Worm (Caenorhabditis elegans) whole organism, late embryonic: Measurements from ENCODE around the gene Y57G7A.11.

Source experiments
- C38D4.7 ChIP-seq: fragments of 200-800 bp; sonication (Bioruptor generic); optimal IDR thresholded peaks from 2 replicates; lab custom pipeline; 2018; ENCODE audit warnings: mild to moderate bottlenecking, missing genetic modification characterization, moderate library complexity, missing compliant biosample characterization
- T23F11.4 ChIP-seq: fragments of 200-800 bp; sonication (Bioruptor generic); optimal IDR thresholded peaks from 2 replicates; lab custom pipeline; 2018; ENCODE audit warnings: mild to moderate bottlenecking, missing genetic modification characterization, missing compliant biosample characterization
- ama-1 ChIP-seq: fragments of 150-350 bp; optimal IDR thresholded peaks from 2 replicates; lab custom pipeline; 2014
- ceh-18 ChIP-seq: sonication (generic microtip); optimal IDR thresholded peaks from 2 replicates; lab custom pipeline; 2016; ENCODE audit warnings: missing genetic modification characterization, missing compliant biosample characterization
- ceh-22 ChIP-seq: sonication (generic microtip); optimal IDR thresholded peaks from 2 replicates; lab custom pipeline; 2017; ENCODE audit warnings: missing biosample characterization, missing genetic modification characterization
- ceh-45 ChIP-seq: fragments of 200-800 bp; sonication (Bioruptor generic); IDR thresholded peaks from 2 replicates; pipeline ENCODE4 v1.3.6; 2022; ENCODE audit warnings: missing genetic modification reagents, missing genetic modification characterization, missing compliant biosample characterization
- dmd-4 ChIP-seq: sonication (generic microtip); optimal IDR thresholded peaks from 2 replicates; lab custom pipeline; 2016; ENCODE audit warnings: borderline replicate concordance, missing genetic modification characterization, missing compliant biosample characterization
- pha-2 ChIP-seq: sonication (generic microtip); optimal IDR thresholded peaks from 2 replicates; lab custom pipeline; 2017; ENCODE audit warnings: mild to moderate bottlenecking, missing genetic modification characterization, missing compliant biosample characterization
- pqm-1 ChIP-seq: sonication (generic microtip); optimal IDR thresholded peaks from 2 replicates; lab custom pipeline; 2016; ENCODE audit warnings: missing genetic modification characterization, missing compliant biosample characterization
- rnt-1 ChIP-seq: sonication (generic microtip); optimal IDR thresholded peaks from 2 replicates; lab custom pipeline; 2016; ENCODE audit warnings: missing genetic modification characterization, missing compliant biosample characterization
- sox-4 ChIP-seq: sonication (generic microtip); optimal IDR thresholded peaks from 2 replicates; lab custom pipeline; 2017; ENCODE audit warnings: mild to moderate bottlenecking, missing genetic modification characterization, inconsistent platforms, missing compliant biosample characterization
- syd-9 ChIP-seq: sonication (generic microtip); optimal IDR thresholded peaks from 2 replicates; lab custom pipeline; 2016; ENCODE audit warnings: mild to moderate bottlenecking, missing genetic modification characterization, moderate library complexity, missing compliant biosample characterization
- zip-5 ChIP-seq: sonication (generic microtip); optimal IDR thresholded peaks from 2 replicates; lab custom pipeline; 2016; ENCODE audit warnings: missing genetic modification characterization, missing compliant biosample characterization

- TF ChIP-seq ceh-18 (tag; lab: Kevin White, UChicago): peak; percentile 15
- no peak for TF ChIP-seq zip-5 (tag; lab: Kevin White, UChicago)
- no peak for TF ChIP-seq ama-1 (lab: Kevin White, UChicago)
- no peak for TF ChIP-seq dmd-4
- TF ChIP-seq rnt-1 (tag; lab: Kevin White, UChicago): peak; percentile 22
- no peak for TF ChIP-seq T23F11.4 (GFP tag; lab: Kevin White, UChicago)
- no peak for TF ChIP-seq ceh-22 (tag; lab: Kevin White, UChicago)
- no peak for TF ChIP-seq ceh-45 (GFP tag; lab: Robert Waterston, UW)
- no peak for TF ChIP-seq sox-4 (tag; lab: Kevin White, UChicago)
- no peak for TF ChIP-seq pqm-1 (tag; lab: Kevin White, UChicago)
- no peak for TF ChIP-seq pha-2 (tag; lab: Kevin White, UChicago)
- TF ChIP-seq C38D4.7 (GFP tag; lab: Kevin White, UChicago): no peak
- peak; percentile 1 for TF ChIP-seq syd-9 (tag; lab: Kevin White, UChicago)
Measured at ce11 chrII:1242475-1242874, 34.2 kb downstream of the Y57G7A.11 start.
